Worm (Caenorhabditis elegans) whole organism, young adult: ENCODE data around the gene txt-5.

ENCODE experiments used
- B0336.3 ChIP-seq: fragments of 200-800 bp; sonication (Bioruptor generic); IDR thresholded peaks from 2 replicates; pipeline ENCODE4 v1.3.6; 2022; ENCODE audit warnings: missing genetic modification characterization, missing compliant biosample characterization
- C17E4.6 ChIP-seq: fragments of 200-800 bp; sonication (Bioruptor generic); IDR thresholded peaks from 2 replicates; pipeline ENCODE4 v1.3.6; 2022; ENCODE audit warnings: missing genetic modification reagents, missing genetic modification characterization, missing compliant biosample characterization
- F23B12.7 ChIP-seq: sonication (generic microtip); optimal IDR thresholded peaks from 2 replicates; lab custom pipeline; 2017; ENCODE audit warnings: missing genetic modification characterization, mild to moderate bottlenecking, missing compliant biosample characterization, antibody characterized with exemption, moderate library complexity; ENCODE audit not compliant: insufficient read depth
- K11D2.4 ChIP-seq: fragments of 200-800 bp; sonication (Bioruptor generic); IDR thresholded peaks from 2 replicates; pipeline ENCODE4 v1.3.6; 2022; ENCODE audit warnings: missing genetic modification reagents, missing genetic modification characterization, missing compliant biosample characterization
- T26A5.8 ChIP-seq: sonication (generic microtip); optimal IDR thresholded peaks from 2 replicates; lab custom pipeline; 2016; ENCODE audit warnings: missing genetic modification characterization, missing compliant biosample characterization
- Y53G8AR.9 ChIP-seq: fragments of 200-800 bp; sonication (Bioruptor generic); conservative IDR thresholded peaks from 2 replicates; pipeline ENCODE4 v1.3.6; 2022; ENCODE audit warnings: missing genetic modification reagents, missing genetic modification characterization, missing compliant biosample characterization
- Y56A3A.18 ChIP-seq: fragments of 200-800 bp; sonication (Bioruptor generic); IDR thresholded peaks from 2 replicates; pipeline ENCODE4 v1.3.6; 2022; ENCODE audit warnings: missing genetic modification reagents, missing genetic modification characterization, missing compliant biosample characterization
- ZK185.1 ChIP-seq: sonication (generic microtip); optimal IDR thresholded peaks from 2 replicates; lab custom pipeline; 2016; ENCODE audit warnings: mild to moderate bottlenecking, missing genetic modification characterization, missing compliant biosample characterization; ENCODE audit not compliant: poor library complexity, severe bottlenecking
- athp-1 ChIP-seq: sonication (generic microtip); optimal IDR thresholded peaks from 2 replicates; lab custom pipeline; 2017; ENCODE audit warnings: mild to moderate bottlenecking, missing genetic modification characterization, missing compliant biosample characterization
- attf-5 ChIP-seq: fragments of 200-800 bp; sonication (Bioruptor generic); optimal IDR thresholded peaks from 2 replicates; lab custom pipeline; 2018; ENCODE audit warnings: mild to moderate bottlenecking, missing genetic modification characterization, missing compliant biosample characterization
- attf-6 ChIP-seq: fragments of 200-800 bp; sonication (Bioruptor generic); IDR thresholded peaks from 2 replicates; pipeline ENCODE4 v1.3.6; 2022; ENCODE audit warnings: missing genetic modification reagents, missing genetic modification characterization, missing compliant biosample characterization
- ceh-58 ChIP-seq: fragments of 200-800 bp; sonication (Bioruptor generic); IDR thresholded peaks from 2 replicates; pipeline ENCODE4 v1.3.6; 2022; ENCODE audit warnings: missing genetic modification characterization, missing compliant biosample characterization
- ceh-79 ChIP-seq: sonication (generic microtip); optimal IDR thresholded peaks from 2 replicates; lab custom pipeline; 2017; ENCODE audit warnings: mild to moderate bottlenecking, missing genetic modification characterization, missing compliant biosample characterization
- ceh-91 ChIP-seq: fragments of 200-800 bp; sonication (Bioruptor generic); IDR thresholded peaks from 2 replicates; pipeline ENCODE4 v1.3.6; 2022; ENCODE audit warnings: missing genetic modification reagents, missing genetic modification characterization, missing compliant biosample characterization
- chd-7 ChIP-seq: sonication (generic microtip); optimal IDR thresholded peaks from 2 replicates; lab custom pipeline; 2016; ENCODE audit warnings: mild to moderate bottlenecking, missing genetic modification characterization, moderate library complexity, missing compliant biosample characterization
- die-1 ChIP-seq: sonication (generic microtip); optimal IDR thresholded peaks from 2 replicates; lab custom pipeline; 2016; ENCODE audit warnings: missing genotype, mild to moderate bottlenecking, missing genetic modification characterization, missing compliant biosample characterization
- ekl-4 ChIP-seq: fragments of 200-800 bp; sonication (Bioruptor generic); IDR thresholded peaks from 2 replicates; pipeline ENCODE4 v1.3.6; 2022; ENCODE audit warnings: missing genetic modification reagents, missing genetic modification characterization, missing compliant biosample characterization
- ets-4 ChIP-seq: fragments of 200-800 bp; sonication (Bioruptor generic); optimal IDR thresholded peaks from 2 replicates; lab custom pipeline; 2018; ENCODE audit warnings: mild to moderate bottlenecking, missing genetic modification characterization, missing compliant biosample characterization
- him-1 ChIP-seq: sonication (generic microtip); optimal IDR thresholded peaks from 2 replicates; lab custom pipeline; 2016; ENCODE audit warnings: missing genotype, missing genetic modification reagents, missing genetic modification characterization, missing compliant biosample characterization
- hlh-26 ChIP-seq: fragments of 200-800 bp; sonication (Bioruptor generic); conservative IDR thresholded peaks from 2 replicates; pipeline ENCODE4 v1.3.6; 2022; ENCODE audit warnings: missing genetic modification reagents, missing genetic modification characterization, missing compliant biosample characterization
- hrde-1 ChIP-seq: sonication (generic microtip); optimal IDR thresholded peaks from 2 replicates; lab custom pipeline; 2016; ENCODE audit warnings: missing genetic modification characterization, mild to moderate bottlenecking, missing compliant biosample characterization, moderate library complexity, missing genotype, missing genetic modification reagents, borderline replicate concordance
- hsf-1 ChIP-seq: fragments of 200-800 bp; sonication (Bioruptor generic); IDR thresholded peaks from 2 replicates; pipeline ENCODE4 v1.3.6; 2022; ENCODE audit warnings: missing genetic modification reagents, missing genetic modification characterization, missing compliant biosample characterization
- let-526 ChIP-seq: fragments of 200-800 bp; sonication (Bioruptor generic); IDR thresholded peaks from 2 replicates; pipeline ENCODE4 v1.3.6; 2022; ENCODE audit warnings: missing genetic modification reagents, missing genetic modification characterization, missing compliant biosample characterization
- let-607 ChIP-seq, 2 experiments: fragments of 200-800 bp in 1 of 2; sonication (Bioruptor generic) in 1 of 2; sonication (generic microtip) in 1 of 2; optimal IDR thresholded peaks; 2 replicates each; lab custom pipeline; 2016 to 2018; ENCODE audit warnings: mild to moderate bottlenecking in 2 of 2, missing compliant biosample characterization in 2 of 2, missing genetic modification characterization in 2 of 2, moderate library complexity in 2 of 2, missing genotype in 1 of 2
- lin-35 ChIP-seq, 3 experiments: fragments of 150-350 bp in 2 of 3; sonication (generic microtip) in 1 of 3; optimal IDR thresholded peaks; 2 replicates each; lab custom pipeline; 2014 to 2018; ENCODE audit warnings: missing biosample characterization in 3 of 3, missing genetic modification characterization in 3 of 3, missing genetic modification reagents in 3 of 3
- lin-54 ChIP-seq: fragments of 200-800 bp; sonication (Bioruptor generic); optimal IDR thresholded peaks from 2 replicates; lab custom pipeline; 2018; ENCODE audit warnings: mild to moderate bottlenecking, missing genetic modification characterization, missing compliant biosample characterization
- madf-6 ChIP-seq: fragments of 200-800 bp; sonication (Bioruptor generic); IDR thresholded peaks from 2 replicates; pipeline ENCODE4 v1.3.6; 2022; ENCODE audit warnings: missing genetic modification reagents, missing genetic modification characterization, missing compliant biosample characterization
- nhr-120 ChIP-seq: fragments of 200-800 bp; sonication (Bioruptor generic); IDR thresholded peaks from 2 replicates; pipeline ENCODE4 v1.3.6; 2022; ENCODE audit warnings: missing genetic modification characterization, missing compliant biosample characterization
- pbrm-1 ChIP-seq: fragments of 200-800 bp; sonication (Bioruptor generic); IDR thresholded peaks from 2 replicates; pipeline ENCODE4 v1.3.6; 2022; ENCODE audit warnings: missing genetic modification reagents, missing genetic modification characterization, missing compliant biosample characterization
- repo-1 ChIP-seq: sonication (generic microtip); optimal IDR thresholded peaks from 2 replicates; lab custom pipeline; 2017; ENCODE audit warnings: mild to moderate bottlenecking, missing genetic modification characterization, missing compliant biosample characterization
- sea-2 ChIP-seq: fragments of 200-800 bp; sonication (Bioruptor generic); IDR thresholded peaks from 2 replicates; pipeline ENCODE4 v1.3.6; 2022; ENCODE audit warnings: missing genetic modification characterization, missing compliant biosample characterization
- xnd-1 ChIP-seq: sonication (generic microtip); optimal IDR thresholded peaks from 2 replicates; lab custom pipeline; 2016; ENCODE audit warnings: missing genotype, missing genetic modification reagents, missing genetic modification characterization, missing compliant biosample characterization
- zfh-2 ChIP-seq: fragments of 200-800 bp; sonication (Bioruptor generic); conservative IDR thresholded peaks from 2 replicates; pipeline ENCODE4 v1.3.6; 2022; ENCODE audit warnings: missing genetic modification reagents, missing genetic modification characterization, missing compliant biosample characterization
- zim-3 ChIP-seq: sonication (generic microtip); optimal IDR thresholded peaks from 2 replicates; lab custom pipeline; 2017; ENCODE audit warnings: mild to moderate bottlenecking, missing genetic modification characterization, moderate library complexity, missing compliant biosample characterization
- ztf-22 ChIP-seq: fragments of 200-800 bp; sonication (Bioruptor generic); optimal IDR thresholded peaks from 2 replicates; lab custom pipeline; 2018; ENCODE audit warnings: mild to moderate bottlenecking, missing genetic modification characterization, moderate library complexity, missing compliant biosample characterization
- ztf-28 ChIP-seq: fragments of 200-800 bp; sonication (Bioruptor generic); IDR thresholded peaks from 2 replicates; pipeline ENCODE4 v1.3.6; 2022; ENCODE audit warnings: missing genetic modification reagents, missing genetic modification characterization, missing compliant biosample characterization

Gene txt-5

DNA sequence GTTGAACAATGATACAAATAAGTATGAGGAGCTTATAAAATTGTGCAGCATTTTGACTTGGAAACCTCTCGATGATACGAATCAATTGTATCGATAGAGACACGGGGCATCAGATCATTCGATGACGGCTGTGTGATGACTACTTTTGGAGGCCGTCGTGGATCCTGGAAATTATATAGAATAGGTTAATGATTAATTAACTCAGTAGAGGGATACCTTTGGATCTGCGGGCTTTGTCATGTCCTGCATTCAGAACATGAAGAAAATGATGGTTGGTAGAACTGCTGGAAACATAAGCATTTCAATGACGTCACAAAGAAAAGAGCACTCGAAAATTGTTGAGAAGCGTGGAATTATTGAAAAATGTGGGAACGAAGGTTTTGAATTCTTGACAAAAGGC is 22.3 kb downstream of the txt-5 start, which contains the start of gene ZK742.6:
ZK742.6 (minus strand) TSS at position 342 of the 400 bp plus-strand sequence.
- TF ChIP-seq ztf-22 (GFP tag; lab: Kevin White, UChicago) (no peak), hrde-1 (tag; lab: Kevin White, UChicago) (peak; percentile 53), pbrm-1 (0 out of 2 replicates have a peak, but pooled peaks have one; percentile 52), lin-35 (GFP tag; optimal IDR thresholded peaks at IDR 0.05; lab: Kevin White, UChicago) (no peak), ekl-4 (GFP tag; lab: Robert Waterston, UW) (peak; percentile 66), lin-54 (GFP tag; lab: Kevin White, UChicago) (peak; percentile 34), Y53G8AR.9 (GFP tag; lab: Robert Waterston, UW) (0 out of 2 replicates have a peak, but pooled peaks have one; percentile 50), die-1 (tag; lab: Kevin White, UChicago) (no peak), C17E4.6 (GFP tag; lab: Robert Waterston, UW) (no peak), hsf-1 (GFP tag; lab: Robert Waterston, UW) (peak; percentile 75), hlh-26 (GFP tag; lab: Robert Waterston, UW) (no peak), ceh-58 (GFP tag; lab: Robert Waterston, UW) (0 out of 2 replicates have a peak, but pooled peaks have one; percentile 42), him-1 (tag; lab: Kevin White, UChicago) (peak; percentile 71), madf-6 (GFP tag; lab: Robert Waterston, UW) (peak; percentile 57), athp-1 (peak; percentile 8), nhr-120 (no peak), xnd-1 (no peak), chd-7 (tag; lab: Kevin White, UChicago) (no peak), F23B12.7 (tag; lab: Kevin White, UChicago) (no peak), B0336.3 (GFP tag; lab: Robert Waterston, UW) (peak; percentile 57), Y56A3A.18 (GFP tag; lab: Robert Waterston, UW) (peak; percentile 59; the same call in 1 of the 2 replicates), attf-5 (GFP tag; lab: Kevin White, UChicago) (no peak), repo-1 (tag; lab: Kevin White, UChicago) (peak; percentile 22), attf-6 (peak; percentile 41; the same call in 1 of the 2 replicates)

DNA sequence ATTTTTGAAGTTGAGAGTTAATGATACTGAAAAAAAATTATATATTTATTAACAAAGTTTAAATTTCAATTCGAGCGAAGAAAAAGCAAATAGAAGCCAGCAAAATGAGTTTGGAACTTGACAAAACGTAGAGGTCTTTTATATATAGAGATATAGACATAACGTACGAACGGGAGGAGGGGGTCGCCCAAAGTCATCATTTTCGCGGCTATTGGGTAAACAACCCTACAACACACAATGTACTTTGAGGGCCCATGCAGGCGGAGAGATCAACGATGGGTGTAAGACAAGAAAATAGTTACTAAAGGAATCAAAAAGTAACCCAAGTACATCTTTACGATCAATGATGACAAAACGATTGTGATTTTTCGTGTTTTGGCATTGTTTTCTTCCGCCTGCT is 25.2 kb downstream of the txt-5 start, which contains the start of gene ZK742.4:
ZK742.4 (minus strand) TSS at position 35 of the 400 bp plus-strand sequence.
- TF ChIP-seq let-607 (tag; optimal IDR thresholded peaks at IDR 0.05; lab: Kevin White, UChicago) = no peak
- TF ChIP-seq ceh-79 (tag; lab: Kevin White, UChicago) = no peak
- no peak for TF ChIP-seq sea-2 (GFP tag; lab: Robert Waterston, UW)
- TF ChIP-seq ceh-91 (GFP tag; lab: Robert Waterston, UW) = no peak
- no peak for TF ChIP-seq ztf-28 (GFP tag; lab: Robert Waterston, UW)
- no peak for TF ChIP-seq xnd-1
- TF ChIP-seq K11D2.4 (GFP tag; lab: Robert Waterston, UW) = no peak
- TF ChIP-seq B0336.3 (GFP tag; lab: Robert Waterston, UW) = no peak
- no peak for TF ChIP-seq athp-1
- no peak for TF ChIP-seq ZK185.1 (tag; lab: Kevin White, UChicago)
- no peak for TF ChIP-seq T26A5.8 (tag; lab: Kevin White, UChicago)
- TF ChIP-seq madf-6 (GFP tag; lab: Robert Waterston, UW) = no peak
- TF ChIP-seq C17E4.6 (GFP tag; lab: Robert Waterston, UW) = no peak
- TF ChIP-seq zfh-2 = no peak
- TF ChIP-seq, all 124 proteins: peak for 0

ce11 chrV:7810591-7810990 is 26.3 kb downstream of the txt-5 start:
- TF ChIP-seq zim-3 (tag; lab: Kevin White, UChicago) = no peak
- TF ChIP-seq ets-4 (GFP tag; lab: Kevin White, UChicago) = no peak
- no peak for TF ChIP-seq ekl-4 (GFP tag; lab: Robert Waterston, UW)
- TF ChIP-seq F23B12.7 (tag; lab: Kevin White, UChicago) = no peak
- no peak for TF ChIP-seq let-526 (GFP tag; lab: Robert Waterston, UW)
